Fruit fly (Drosophila melanogaster) whole organism, wandering third instar larva: ENCODE measurements around the gene CG2712.

ENCODE experiments used
- GATAd ChIP-seq: sonication (Bioruptor generic); optimal IDR thresholded peaks from 2 replicates; lab custom pipeline; 2016; ENCODE audit warnings: missing biosample characterization, missing genetic modification characterization
- Hr78 ChIP-seq: fragments of >200 bp; optimal IDR thresholded peaks from 2 replicates; lab custom pipeline; 2017; ENCODE audit warnings: missing biosample characterization, missing genetic modification characterization
- Myc ChIP-seq: fragments of >200 bp; optimal IDR thresholded peaks from 2 replicates; lab custom pipeline; 2017
- Vsx2 ChIP-seq: fragments of 200-300, 225-300 bp; sonication (Bioruptor generic); optimal IDR thresholded peaks from 2 replicates; lab custom pipeline; 2018; ENCODE audit warnings: missing biosample characterization, missing genetic modification characterization; ENCODE audit not compliant: partially characterized antibody
- br ChIP-seq: fragments of 200-800 bp; sonication (Bioruptor generic); optimal IDR thresholded peaks from 2 replicates; lab custom pipeline; 2016; ENCODE audit warnings: missing biosample characterization, missing genetic modification characterization
- foxo ChIP-seq, 2 experiments: fragments of 200-800 bp; sonication (Bioruptor generic); optimal IDR thresholded peaks; 2 replicates in 1 of 2; 3 replicates in 1 of 2; lab custom pipeline; 2016 to 2017; ENCODE audit warnings: missing biosample characterization in 2 of 2, missing genetic modification characterization in 2 of 2
- h ChIP-seq: fragments of 200-800 bp; sonication (Bioruptor generic); optimal IDR thresholded peaks from 3 replicates; lab custom pipeline; 2016; ENCODE audit warnings: missing biosample characterization, mild to moderate bottlenecking, missing genetic modification characterization
- pan ChIP-seq: fragments of >200 bp; optimal IDR thresholded peaks from 2 replicates; lab custom pipeline; 2017
- psq ChIP-seq: fragments of 200-800 bp; sonication (Bioruptor generic); optimal IDR thresholded peaks from 3 replicates; lab custom pipeline; 2017; ENCODE audit warnings: missing biosample characterization, mild to moderate bottlenecking, missing genetic modification characterization, moderate library complexity
- rgr ChIP-seq: fragments of 200-800 bp; sonication (Bioruptor generic); optimal IDR thresholded peaks from 3 replicates; lab custom pipeline; 2016; ENCODE audit warnings: missing biosample characterization, mild to moderate bottlenecking, missing genetic modification characterization

DNA sequence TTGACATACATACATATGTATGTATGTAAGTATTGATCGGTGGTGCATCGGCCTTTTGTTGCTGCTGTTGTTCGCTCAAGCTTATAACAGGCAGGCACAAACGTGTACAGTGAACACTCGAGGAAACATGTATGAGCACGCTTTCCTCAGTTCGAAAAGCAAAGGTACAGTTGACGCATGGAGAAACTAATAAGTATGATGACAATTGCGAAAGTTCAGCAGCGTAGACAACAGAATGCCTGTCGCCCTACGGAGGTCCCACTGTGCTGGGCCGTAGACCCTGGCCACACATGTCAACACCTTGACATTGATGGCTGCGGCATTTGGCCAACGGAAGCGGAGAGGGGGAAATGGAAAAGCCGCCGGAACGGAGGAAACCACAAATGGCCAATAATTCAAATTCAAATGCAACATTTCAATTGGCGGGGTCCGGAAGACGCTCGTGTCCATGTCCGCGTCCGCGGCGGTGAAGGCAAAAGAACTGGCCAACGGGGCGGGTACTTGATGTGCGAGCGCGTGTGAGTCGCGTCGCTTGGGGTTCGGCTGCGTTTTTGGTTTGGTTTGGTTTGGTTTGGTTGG lies 24.0 kb upstream of the CG2712 start, which contains the start of gene CG2681:
- no peak for TF ChIP-seq br (GFP tag; lab: Kevin White, UChicago)
- no peak for TF ChIP-seq pan
- TF ChIP-seq psq (GFP tag; lab: Kevin White, UChicago) = no peak
- peak in 1 of 2 experiments; percentile 43 for TF ChIP-seq foxo (GFP tag; optimal IDR thresholded peaks at IDR 0.05; lab: Kevin White, UChicago)
- TF ChIP-seq GATAd = no peak
- TF ChIP-seq Hr78 (GFP tag; lab: Kevin White, UChicago) = no peak
- no peak for TF ChIP-seq Myc
- peak; percentile 9 for TF ChIP-seq h (GFP tag; lab: Kevin White, UChicago)
- peak; percentile 26 for TF ChIP-seq rgr (GFP tag; lab: Kevin White, UChicago)
- TF ChIP-seq Vsx2 (GFP tag; lab: Kevin White, UChicago) = no peak
